Fruit fly (Drosophila melanogaster) whole organism, prepupa: ENCODE measurements around the gene RpS6.

Experiments used
- Blimp-1 ChIP-seq: fragments of 200-800 bp; sonication (Bioruptor generic); optimal IDR thresholded peaks from 3 replicates; lab custom pipeline; 2017; ENCODE audit warnings: missing biosample characterization, missing genetic modification characterization, mild to moderate bottlenecking, moderate library complexity, missing genetic modification reagents
- CG10631 ChIP-seq: fragments of 200-800 bp; sonication (Bioruptor generic); optimal IDR thresholded peaks from 2 replicates; lab custom pipeline; 2016; ENCODE audit warnings: missing biosample characterization, missing genetic modification characterization
- CG10669 ChIP-seq: fragments of 200-800 bp; sonication (Bioruptor generic); optimal IDR thresholded peaks from 3 replicates; lab custom pipeline; 2018; ENCODE audit warnings: missing biosample characterization, mild to moderate bottlenecking, missing genetic modification characterization, moderate library complexity
- CG11294 ChIP-seq: fragments of 200-800 bp; sonication (Bioruptor generic); IDR thresholded peaks from 2 replicates; pipeline ENCODE4 v1.3.6; 2022; ENCODE audit warnings: missing biosample characterization, missing genetic modification characterization
- CG11762 ChIP-seq: fragments of 200-800 bp; sonication (Bioruptor generic); optimal IDR thresholded peaks from 3 replicates; lab custom pipeline; 2016; ENCODE audit warnings: missing biosample characterization, missing genetic modification characterization; ENCODE audit not compliant: insufficient read depth
- CG11902 ChIP-seq: fragments of 200-800 bp; sonication (Bioruptor generic); optimal IDR thresholded peaks from 3 replicates; lab custom pipeline; 2016; ENCODE audit warnings: missing biosample characterization, missing genetic modification characterization
- CG15336 ChIP-seq: fragments of 200-800 bp; sonication (Bioruptor generic); IDR thresholded peaks from 2 replicates; pipeline ENCODE4 v1.3.6; 2022; ENCODE audit warnings: missing biosample characterization, missing genetic modification characterization
- CG1621 ChIP-seq: fragments of 200-800 bp; sonication (Bioruptor generic); optimal IDR thresholded peaks from 3 replicates; lab custom pipeline; 2018; ENCODE audit warnings: missing biosample characterization, mild to moderate bottlenecking, missing genetic modification characterization
- CG3032 ChIP-seq: fragments of 200-800 bp; optimal IDR thresholded peaks from 2 replicates; lab custom pipeline; 2019; ENCODE audit warnings: missing biosample characterization, mild to moderate bottlenecking, missing genetic modification characterization, moderate library complexity
- CG31627 ChIP-seq: fragments of 200-800 bp; sonication (Bioruptor generic); optimal IDR thresholded peaks from 3 replicates; lab custom pipeline; 2016; ENCODE audit warnings: missing biosample characterization, missing genetic modification characterization
- CG34406 ChIP-seq: fragments of 200-800 bp; sonication (Bioruptor generic); optimal IDR thresholded peaks from 3 replicates; lab custom pipeline; 2016; ENCODE audit warnings: missing biosample characterization, missing genetic modification characterization
- CG3919 ChIP-seq: fragments of 200-800 bp; sonication (Bioruptor generic); optimal IDR thresholded peaks from 3 replicates; lab custom pipeline; 2016; ENCODE audit warnings: missing biosample characterization, missing genetic modification characterization
- CG6808 ChIP-seq: fragments of 200-800 bp; sonication (Bioruptor generic); optimal IDR thresholded peaks from 3 replicates; lab custom pipeline; 2017; ENCODE audit warnings: missing biosample characterization, missing genetic modification characterization, mild to moderate bottlenecking, moderate library complexity, missing genetic modification reagents
- CG6854 ChIP-seq: fragments of 200-800 bp; sonication (Bioruptor generic); optimal IDR thresholded peaks from 2 replicates; lab custom pipeline; 2017; ENCODE audit warnings: missing biosample characterization, mild to moderate bottlenecking, missing genetic modification characterization
- CG7368 ChIP-seq: fragments of 200-800 bp; sonication (Bioruptor generic); optimal IDR thresholded peaks from 3 replicates; lab custom pipeline; 2016; ENCODE audit warnings: missing biosample characterization, missing genetic modification characterization
- CG8119 ChIP-seq: fragments of 200-800 bp; sonication (Bioruptor generic); IDR thresholded peaks from 3 replicates; pipeline ENCODE4 v1.3.6; 2022; ENCODE audit warnings: missing biosample characterization, missing genetic modification characterization
- CG8319 ChIP-seq: fragments of 200-800 bp; sonication (Bioruptor generic); optimal IDR thresholded peaks from 3 replicates; lab custom pipeline; 2016; ENCODE audit warnings: missing biosample characterization, missing genetic modification characterization
- CG8632 ChIP-seq: fragments of 200-800 bp; sonication (Bioruptor generic); optimal IDR thresholded peaks from 3 replicates; lab custom pipeline; 2016; ENCODE audit warnings: missing biosample characterization, missing genetic modification characterization
- CG9139 ChIP-seq: fragments of 200-800 bp; sonication (Bioruptor generic); optimal IDR thresholded peaks from 3 replicates; lab custom pipeline; 2017; ENCODE audit warnings: missing biosample characterization, mild to moderate bottlenecking, missing genetic modification characterization
- Eip75B ChIP-seq: fragments of 200-800 bp; sonication (Bioruptor generic); optimal IDR thresholded peaks from 3 replicates; lab custom pipeline; 2016; ENCODE audit warnings: missing biosample characterization, missing genetic modification characterization
- Eip78C ChIP-seq: fragments of 200-800 bp; sonication (Bioruptor generic); peaks from one replicate; lab custom pipeline; 2016; ENCODE audit warnings: missing biosample characterization, missing genetic modification characterization
- Eip93F ChIP-seq: fragments of 200-800 bp; sonication (Bioruptor generic); optimal IDR thresholded peaks from 2 replicates; lab custom pipeline; 2016; ENCODE audit warnings: missing biosample characterization, mild to moderate bottlenecking, missing genetic modification characterization
- Ets21C ChIP-seq: fragments of 200-800 bp; sonication (Bioruptor generic); optimal IDR thresholded peaks from 3 replicates; lab custom pipeline; 2016; ENCODE audit warnings: missing biosample characterization, missing genetic modification characterization
- Ets96B ChIP-seq: fragments of 200-800 bp; optimal IDR thresholded peaks from 2 replicates; lab custom pipeline; 2019; ENCODE audit warnings: missing biosample characterization, mild to moderate bottlenecking, missing genetic modification characterization, moderate library complexity
- Gug ChIP-seq: fragments of 200-800 bp; sonication (Bioruptor generic); IDR thresholded peaks from 2 replicates; pipeline ENCODE4 v1.3.6; 2022; ENCODE audit warnings: missing biosample characterization, missing genetic modification characterization
- Hr38 ChIP-seq: sonication (Bioruptor generic); optimal IDR thresholded peaks from 2 replicates; lab custom pipeline; 2016; ENCODE audit warnings: missing biosample characterization, missing genetic modification characterization
- Hr39 ChIP-seq: fragments of 200-800 bp; sonication (Bioruptor generic); optimal IDR thresholded peaks from 2 replicates; lab custom pipeline; 2016; ENCODE audit warnings: missing biosample characterization, missing genetic modification characterization
- Hr4 ChIP-seq: fragments of 200-800 bp; sonication (Bioruptor generic); optimal IDR thresholded peaks from 3 replicates; lab custom pipeline; 2016; ENCODE audit warnings: missing biosample characterization, missing genetic modification characterization
- Lpt ChIP-seq: fragments of 200-800 bp; sonication (Bioruptor generic); optimal IDR thresholded peaks from 3 replicates; lab custom pipeline; 2016; ENCODE audit warnings: missing biosample characterization, missing genetic modification characterization
- OdsH ChIP-seq: fragments of 200-800 bp; sonication (Bioruptor generic); optimal IDR thresholded peaks from 3 replicates; lab custom pipeline; 2016; ENCODE audit warnings: missing biosample characterization, missing genetic modification characterization
- Smox ChIP-seq: fragments of 200-800 bp; sonication (Bioruptor generic); optimal IDR thresholded peaks from 3 replicates; lab custom pipeline; 2016; ENCODE audit warnings: missing biosample characterization, missing genetic modification characterization
- Sox102F ChIP-seq: fragments of 200-800 bp; sonication (Bioruptor generic); optimal IDR thresholded peaks from 2 replicates; lab custom pipeline; 2016; ENCODE audit warnings: missing biosample characterization, mild to moderate bottlenecking, missing genetic modification characterization
- acj6 ChIP-seq: fragments of 200-800 bp; sonication (Bioruptor generic); optimal IDR thresholded peaks from 3 replicates; lab custom pipeline; 2016; ENCODE audit warnings: missing biosample characterization, missing genetic modification characterization
- cyc ChIP-seq: fragments of 200-800 bp; sonication (Bioruptor generic); optimal IDR thresholded peaks from 3 replicates; lab custom pipeline; 2016; ENCODE audit warnings: missing biosample characterization, missing genetic modification characterization
- dac ChIP-seq: fragments of 200-800 bp; sonication (Bioruptor generic); optimal IDR thresholded peaks from 2 replicates; lab custom pipeline; 2017; ENCODE audit warnings: missing biosample characterization, mild to moderate bottlenecking, missing genetic modification characterization
- dsx ChIP-seq: fragments of 200-800 bp; optimal IDR thresholded peaks from 3 replicates; lab custom pipeline; 2019; ENCODE audit warnings: missing biosample characterization, mild to moderate bottlenecking, missing genetic modification characterization, moderate library complexity; ENCODE audit not compliant: poor library complexity, severe bottlenecking
- esn ChIP-seq: fragments of 200-800 bp; sonication (Bioruptor generic); optimal IDR thresholded peaks from 2 replicates; lab custom pipeline; 2016; ENCODE audit warnings: missing biosample characterization, mild to moderate bottlenecking, missing genetic modification characterization, moderate library complexity
- fd59A ChIP-seq: fragments of 200-800 bp; sonication (Bioruptor generic); optimal IDR thresholded peaks from 2 replicates; lab custom pipeline; 2017; ENCODE audit warnings: missing biosample characterization, mild to moderate bottlenecking, missing genetic modification characterization, missing genetic modification reagents
- fd85E ChIP-seq: fragments of 200-800 bp; sonication (Bioruptor generic); optimal IDR thresholded peaks from 3 replicates; lab custom pipeline; 2016; ENCODE audit warnings: missing biosample characterization, missing genetic modification characterization
- lz ChIP-seq: fragments of 200-800 bp; sonication (Bioruptor generic); optimal IDR thresholded peaks from 3 replicates; lab custom pipeline; 2016; ENCODE audit warnings: missing biosample characterization, missing genetic modification characterization
- net ChIP-seq: fragments of 200-800 bp; sonication (Bioruptor generic); optimal IDR thresholded peaks from 3 replicates; lab custom pipeline; 2016; ENCODE audit warnings: missing biosample characterization, missing genetic modification characterization
- pdm3 ChIP-seq: fragments of 200-800 bp; sonication (Bioruptor generic); optimal IDR thresholded peaks from 3 replicates; lab custom pipeline; 2016; ENCODE audit warnings: missing biosample characterization, missing genetic modification characterization
- salr ChIP-seq, 2 experiments: fragments of 200-800 bp; sonication (Bioruptor generic); optimal IDR thresholded peaks; 3 replicates each; lab custom pipeline; 2016 to 2018; ENCODE audit warnings: missing biosample characterization in 2 of 2, missing genetic modification characterization in 2 of 2, mild to moderate bottlenecking in 1 of 2
- spab ChIP-seq: fragments of 200-800 bp; sonication (Bioruptor generic); optimal IDR thresholded peaks from 2 replicates; lab custom pipeline; 2017; ENCODE audit warnings: missing biosample characterization, mild to moderate bottlenecking, missing genetic modification characterization, missing genetic modification reagents
- topi ChIP-seq: fragments of 200-800 bp; sonication (Bioruptor generic); optimal IDR thresholded peaks from 3 replicates; lab custom pipeline; 2016; ENCODE audit warnings: missing biosample characterization, missing genetic modification characterization
- vri ChIP-seq: fragments of 200-800 bp; sonication (Bioruptor generic); optimal IDR thresholded peaks from 3 replicates; lab custom pipeline; 2016; ENCODE audit warnings: missing biosample characterization, mild to moderate bottlenecking, missing genetic modification characterization

RpS6 gene

dm6 chrX:7893411-7894122, 7.6 kb downstream of the RpS6 start, which contains the start of the genes CG45089, ND-MNLL and p115 (continued):
- TF ChIP-seq dsx = peak; percentile 24
- TF ChIP-seq lz (GFP tag; lab: Kevin White, UChicago) = peak; percentile 57
- peak; percentile 73 for TF ChIP-seq CG10631 (GFP tag; lab: Kevin White, UChicago)
- peak; percentile 51 for TF ChIP-seq CG3032 (tag; lab: Kevin White, UChicago)
- no peak for TF ChIP-seq dac (GFP tag; lab: Kevin White, UChicago)
- peak; percentile 45 for TF ChIP-seq OdsH (GFP tag; lab: Kevin White, UChicago)
- TF ChIP-seq acj6 (GFP tag; lab: Kevin White, UChicago) = peak; percentile 51
- TF ChIP-seq Eip78C (GFP tag; lab: Kevin White, UChicago) = peak; percentile 58
- peak; percentile 1 for TF ChIP-seq CG11902 (GFP tag; lab: Kevin White, UChicago)
- no peak for TF ChIP-seq CG1621 (tag; lab: Kevin White, UChicago)
- TF ChIP-seq CG11762 (GFP tag; lab: Kevin White, UChicago) = no peak
- TF ChIP-seq Hr39 = peak; percentile 48
- TF ChIP-seq CG8119 (GFP tag; lab: Robert Waterston, UW) = peak; percentile 43; the same call in 1 of the 3 replicates
- peak; percentile 48 for TF ChIP-seq Ets96B
- TF ChIP-seq CG6808 (GFP tag; lab: Kevin White, UChicago) = no peak
- peak; percentile 28 for TF ChIP-seq CG34406 (GFP tag; lab: Kevin White, UChicago)
- no peak for TF ChIP-seq fd59A
- no peak for TF ChIP-seq CG8632 (GFP tag; lab: Kevin White, UChicago)
- TF ChIP-seq CG6854 = no peak
- no peak for TF ChIP-seq Blimp-1 (GFP tag; lab: Kevin White, UChicago)
- no peak for TF ChIP-seq spab (GFP tag; lab: Kevin White, UChicago)
- TF ChIP-seq pdm3 (GFP tag; lab: Kevin White, UChicago) = peak; percentile 61
- peak in 1 of 2 experiments; percentile 10 for TF ChIP-seq salr (GFP tag; optimal IDR thresholded peaks at IDR 0.05; lab: Kevin White, UChicago)
- peak; percentile 42 for TF ChIP-seq Sox102F (GFP tag; lab: Kevin White, UChicago)
- no peak for TF ChIP-seq Lpt
- TF ChIP-seq Smox = peak; percentile 57
- no peak for TF ChIP-seq CG7368
- no peak for TF ChIP-seq net

DNA sequence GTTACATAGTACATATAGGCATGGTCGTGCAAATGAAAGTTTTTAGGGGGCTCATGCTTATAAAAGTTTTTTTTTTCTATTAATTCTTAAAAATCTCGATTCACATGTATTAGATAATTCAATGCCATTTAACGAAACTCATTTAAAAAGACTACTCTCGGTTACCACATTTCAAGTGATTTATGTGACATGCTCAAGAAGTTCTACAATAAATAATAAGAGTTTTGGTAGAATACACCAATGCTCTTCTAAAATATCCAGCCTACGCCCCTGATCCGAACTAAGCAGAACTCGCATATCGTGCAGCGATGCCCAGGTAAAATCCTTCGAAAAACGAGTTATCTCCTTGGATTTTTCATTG, 8.6 kb downstream of the RpS6 start:
- TF ChIP-seq Sox102F (GFP tag; lab: Kevin White, UChicago) (peak; percentile 41), dsx (no peak), Hr4 (peak; percentile 37), dac (GFP tag; lab: Kevin White, UChicago) (peak; percentile 28), Hr38 (GFP tag; lab: Kevin White, UChicago) (no peak), Ets21C (GFP tag; lab: Kevin White, UChicago) (peak; percentile 55), CG8119 (GFP tag; lab: Robert Waterston, UW) (peak; percentile 72), CG3919 (GFP tag; lab: Kevin White, UChicago) (peak; percentile 59), CG7368 (no peak), CG6854 (no peak), CG9139 (GFP tag; lab: Kevin White, UChicago) (no peak), vri (peak; percentile 56), CG11902 (GFP tag; lab: Kevin White, UChicago) (peak; percentile 10), cyc (GFP tag; lab: Kevin White, UChicago) (peak; percentile 51), Hr39 (peak; percentile 65), spab (GFP tag; lab: Kevin White, UChicago) (peak; percentile 8), OdsH (GFP tag; lab: Kevin White, UChicago) (peak; percentile 63), CG3032 (tag; lab: Kevin White, UChicago) (peak; percentile 43), fd85E (GFP tag; lab: Kevin White, UChicago) (no peak), CG15336 (peak; percentile 70), net (peak; percentile 1), acj6 (GFP tag; lab: Kevin White, UChicago) (peak; percentile 65), CG8319 (GFP tag; lab: Kevin White, UChicago) (peak; percentile 15), topi (peak; percentile 74), CG6808 (GFP tag; lab: Kevin White, UChicago) (peak; percentile 44), Gug (GFP tag; lab: Robert Waterston, UW) (0 out of 2 replicates have a peak, but pooled peaks have one; percentile 27), Ets96B (peak; percentile 44), CG11294 (GFP tag; lab: Robert Waterston, UW) (no peak), Eip93F (no peak), CG31627 (GFP tag; lab: Kevin White, UChicago) (peak; percentile 62), esn (GFP tag; lab: Kevin White, UChicago) (peak; percentile 73), CG10669 (peak; percentile 39), salr (GFP tag; optimal IDR thresholded peaks at IDR 0.05; lab: Kevin White, UChicago) (peak in 1 of 2 experiments; percentile 42), Eip75B (GFP tag; lab: Kevin White, UChicago) (peak; percentile 59), fd59A (peak; percentile 32), CG8632 (GFP tag; lab: Kevin White, UChicago) (peak; percentile 25)
